Worm (Caenorhabditis elegans) whole organism, young adult: Measurements from ENCODE around the gene ZK994.6.

Source experiments
- B0035.1 ChIP-seq: sonication (generic microtip); optimal IDR thresholded peaks from 2 replicates; lab custom pipeline; 2016; ENCODE audit warnings: missing genetic modification characterization, mild to moderate bottlenecking, missing compliant biosample characterization, missing genotype, missing genetic modification reagents
- C17E4.6 ChIP-seq: fragments of 200-800 bp; sonication (Bioruptor generic); IDR thresholded peaks from 2 replicates; pipeline ENCODE4 v1.3.6; 2022; ENCODE audit warnings: missing genetic modification reagents, missing genetic modification characterization, missing compliant biosample characterization
- F10E7.11 ChIP-seq: sonication (generic microtip); optimal IDR thresholded peaks from 2 replicates; lab custom pipeline; 2017; ENCODE audit warnings: mild to moderate bottlenecking, missing genetic modification characterization, moderate library complexity, missing compliant biosample characterization
- F22D6.2 ChIP-seq: sonication (generic microtip); optimal IDR thresholded peaks from 2 replicates; lab custom pipeline; 2016; ENCODE audit warnings: mild to moderate bottlenecking, missing genetic modification characterization, missing compliant biosample characterization
- F23B12.7 ChIP-seq: sonication (generic microtip); optimal IDR thresholded peaks from 2 replicates; lab custom pipeline; 2017; ENCODE audit warnings: missing genetic modification characterization, mild to moderate bottlenecking, missing compliant biosample characterization, antibody characterized with exemption, moderate library complexity; ENCODE audit not compliant: insufficient read depth
- F49E8.2 ChIP-seq: sonication (generic microtip); optimal IDR thresholded peaks from 3 replicates; lab custom pipeline; 2017; ENCODE audit warnings: missing genetic modification characterization, mild to moderate bottlenecking, missing compliant biosample characterization, antibody characterized with exemption, moderate library complexity; ENCODE audit not compliant: insufficient read depth
- F57A8.1 ChIP-seq: fragments of 200-800 bp; sonication (Bioruptor generic); optimal IDR thresholded peaks from 2 replicates; lab custom pipeline; 2018; ENCODE audit warnings: mild to moderate bottlenecking, missing genetic modification characterization, moderate library complexity, missing compliant biosample characterization
- K11D2.4 ChIP-seq: fragments of 200-800 bp; sonication (Bioruptor generic); IDR thresholded peaks from 2 replicates; pipeline ENCODE4 v1.3.6; 2022; ENCODE audit warnings: missing genetic modification reagents, missing genetic modification characterization, missing compliant biosample characterization
- T07F8.4 ChIP-seq: sonication (generic microtip); optimal IDR thresholded peaks from 2 replicates; lab custom pipeline; 2016; ENCODE audit warnings: mild to moderate bottlenecking, missing genetic modification characterization, moderate library complexity, missing compliant biosample characterization
- T26A5.8 ChIP-seq: sonication (generic microtip); optimal IDR thresholded peaks from 2 replicates; lab custom pipeline; 2016; ENCODE audit warnings: missing genetic modification characterization, missing compliant biosample characterization
- athp-1 ChIP-seq: sonication (generic microtip); optimal IDR thresholded peaks from 2 replicates; lab custom pipeline; 2017; ENCODE audit warnings: mild to moderate bottlenecking, missing genetic modification characterization, missing compliant biosample characterization
- attf-3 ChIP-seq: fragments of 200-800 bp; sonication (Bioruptor generic); conservative IDR thresholded peaks from 2 replicates; pipeline ENCODE4 v1.3.6; 2022; ENCODE audit warnings: missing genetic modification reagents, missing genetic modification characterization, missing compliant biosample characterization
- attf-5 ChIP-seq: fragments of 200-800 bp; sonication (Bioruptor generic); optimal IDR thresholded peaks from 2 replicates; lab custom pipeline; 2018; ENCODE audit warnings: mild to moderate bottlenecking, missing genetic modification characterization, missing compliant biosample characterization
- ccch-3 ChIP-seq: fragments of 200-800 bp; sonication (Bioruptor generic); optimal IDR thresholded peaks from 2 replicates; lab custom pipeline; 2018; ENCODE audit warnings: mild to moderate bottlenecking, missing genetic modification characterization, missing compliant biosample characterization
- ceh-58 ChIP-seq: fragments of 200-800 bp; sonication (Bioruptor generic); IDR thresholded peaks from 2 replicates; pipeline ENCODE4 v1.3.6; 2022; ENCODE audit warnings: missing genetic modification characterization, missing compliant biosample characterization
- chd-7 ChIP-seq: sonication (generic microtip); optimal IDR thresholded peaks from 2 replicates; lab custom pipeline; 2016; ENCODE audit warnings: mild to moderate bottlenecking, missing genetic modification characterization, moderate library complexity, missing compliant biosample characterization
- dpff-1 ChIP-seq: sonication (generic microtip); optimal IDR thresholded peaks from 2 replicates; lab custom pipeline; 2017; ENCODE audit warnings: mild to moderate bottlenecking, missing genetic modification characterization, missing compliant biosample characterization
- efl-1 ChIP-seq: fragments of 150-350 bp; optimal IDR thresholded peaks from 2 replicates; lab custom pipeline; 2014; ENCODE audit warnings: missing biosample characterization, missing genetic modification reagents, missing genetic modification characterization
- egl-18 ChIP-seq: fragments of 200-800 bp; sonication (Bioruptor generic); IDR thresholded peaks from 2 replicates; pipeline ENCODE4 v1.3.6; 2022; ENCODE audit warnings: missing genetic modification reagents, missing genetic modification characterization, missing compliant biosample characterization
- egl-44 ChIP-seq: fragments of 200-800 bp; sonication (Bioruptor generic); IDR thresholded peaks from 2 replicates; pipeline ENCODE4 v1.3.6; 2022; ENCODE audit warnings: missing genetic modification reagents, missing genetic modification characterization, missing compliant biosample characterization
- ekl-4 ChIP-seq: fragments of 200-800 bp; sonication (Bioruptor generic); IDR thresholded peaks from 2 replicates; pipeline ENCODE4 v1.3.6; 2022; ENCODE audit warnings: missing genetic modification reagents, missing genetic modification characterization, missing compliant biosample characterization
- fkh-3 ChIP-seq: sonication (generic microtip); optimal IDR thresholded peaks from 2 replicates; lab custom pipeline; 2016; ENCODE audit warnings: mild to moderate bottlenecking, missing genetic modification characterization, missing compliant biosample characterization
- him-1 ChIP-seq: sonication (generic microtip); optimal IDR thresholded peaks from 2 replicates; lab custom pipeline; 2016; ENCODE audit warnings: missing genotype, missing genetic modification reagents, missing genetic modification characterization, missing compliant biosample characterization
- hmg-1.2 ChIP-seq: fragments of 200-800 bp; sonication (Bioruptor generic); IDR thresholded peaks from 2 replicates; pipeline ENCODE4 v1.3.6; 2022; ENCODE audit warnings: missing genetic modification reagents, missing genetic modification characterization, missing compliant biosample characterization
- hmg-20 ChIP-seq: fragments of 200-800 bp; sonication (Bioruptor generic); IDR thresholded peaks from 2 replicates; pipeline ENCODE4 v1.3.6; 2022; ENCODE audit warnings: missing genetic modification reagents, missing genetic modification characterization, missing compliant biosample characterization
- hrde-1 ChIP-seq: sonication (generic microtip); optimal IDR thresholded peaks from 2 replicates; lab custom pipeline; 2016; ENCODE audit warnings: missing genetic modification characterization, mild to moderate bottlenecking, missing compliant biosample characterization, moderate library complexity, missing genotype, missing genetic modification reagents, borderline replicate concordance
- lin-54 ChIP-seq: fragments of 200-800 bp; sonication (Bioruptor generic); optimal IDR thresholded peaks from 2 replicates; lab custom pipeline; 2018; ENCODE audit warnings: mild to moderate bottlenecking, missing genetic modification characterization, missing compliant biosample characterization
- lsl-1 ChIP-seq: fragments of 200-800 bp; sonication (Bioruptor generic); optimal IDR thresholded peaks from 2 replicates; lab custom pipeline; 2018; ENCODE audit warnings: mild to moderate bottlenecking, missing genetic modification characterization, moderate library complexity, missing compliant biosample characterization
- madf-3 ChIP-seq: fragments of 200-800 bp; sonication (Bioruptor generic); IDR thresholded peaks from 2 replicates; pipeline ENCODE4 v1.3.6; 2022; ENCODE audit warnings: missing genetic modification reagents, missing genetic modification characterization, missing compliant biosample characterization
- madf-6 ChIP-seq: fragments of 200-800 bp; sonication (Bioruptor generic); IDR thresholded peaks from 2 replicates; pipeline ENCODE4 v1.3.6; 2022; ENCODE audit warnings: missing genetic modification reagents, missing genetic modification characterization, missing compliant biosample characterization
- madf-8 ChIP-seq: fragments of 200-800 bp; sonication (Bioruptor generic); conservative IDR thresholded peaks from 2 replicates; pipeline ENCODE4 v1.3.6; 2022; ENCODE audit warnings: missing genetic modification reagents, missing genetic modification characterization, missing compliant biosample characterization
- mes-4 ChIP-seq: sonication (generic microtip); optimal IDR thresholded peaks from 2 replicates; lab custom pipeline; 2016; ENCODE audit warnings: missing genotype, missing genetic modification characterization, missing compliant biosample characterization
- nhr-179 ChIP-seq: sonication (generic microtip); optimal IDR thresholded peaks from 2 replicates; lab custom pipeline; 2016; ENCODE audit warnings: mild to moderate bottlenecking, missing genetic modification characterization, missing compliant biosample characterization
- nhr-80 ChIP-seq: sonication (generic microtip); optimal IDR thresholded peaks from 2 replicates; lab custom pipeline; 2016; ENCODE audit warnings: missing genetic modification characterization, missing compliant biosample characterization
- sea-2 ChIP-seq: fragments of 200-800 bp; sonication (Bioruptor generic); IDR thresholded peaks from 2 replicates; pipeline ENCODE4 v1.3.6; 2022; ENCODE audit warnings: missing genetic modification characterization, missing compliant biosample characterization
- snpc-1.3 ChIP-seq: sonication (generic microtip); optimal IDR thresholded peaks from 2 replicates; lab custom pipeline; 2017; ENCODE audit warnings: missing genetic modification characterization, mild to moderate bottlenecking, missing compliant biosample characterization, antibody characterized with exemption, moderate library complexity, missing genotype, missing genetic modification reagents; ENCODE audit not compliant: insufficient read depth
- snpc-4 ChIP-seq, 5 experiments: fragments of 150-350 bp in 1 of 5; sonication (generic microtip) in 4 of 5; optimal IDR thresholded peaks; 2 replicates each; lab custom pipeline; 2014 to 2018; ENCODE audit warnings: missing genetic modification characterization in 5 of 5, missing biosample characterization in 3 of 5, antibody characterized with exemption in 2 of 5, mild to moderate bottlenecking in 2 of 5, missing compliant biosample characterization in 2 of 5, missing genotype in 2 of 5, moderate library complexity in 2 of 5, missing genetic modification reagents in 1 of 5
- sptf-2 ChIP-seq: fragments of 200-800 bp; sonication (Bioruptor generic); optimal IDR thresholded peaks from 2 replicates; lab custom pipeline; 2018; ENCODE audit warnings: mild to moderate bottlenecking, missing genetic modification characterization, missing compliant biosample characterization
- tlf-1 ChIP-seq: fragments of 200-800 bp; sonication (Bioruptor generic); optimal IDR thresholded peaks from 2 replicates; lab custom pipeline; 2018; ENCODE audit warnings: mild to moderate bottlenecking, missing genetic modification characterization, missing compliant biosample characterization
- xnd-1 ChIP-seq: sonication (generic microtip); optimal IDR thresholded peaks from 2 replicates; lab custom pipeline; 2016; ENCODE audit warnings: missing genotype, missing genetic modification reagents, missing genetic modification characterization, missing compliant biosample characterization
- ztf-28 ChIP-seq: fragments of 200-800 bp; sonication (Bioruptor generic); IDR thresholded peaks from 2 replicates; pipeline ENCODE4 v1.3.6; 2022; ENCODE audit warnings: missing genetic modification reagents, missing genetic modification characterization, missing compliant biosample characterization
- ztf-6 ChIP-seq: fragments of 200-800 bp; sonication (Bioruptor generic); IDR thresholded peaks from 2 replicates; pipeline ENCODE4 v1.3.6; 2022; ENCODE audit warnings: missing genetic modification reagents, missing genetic modification characterization, missing compliant biosample characterization

The ZK994.6 gene

ce11 chrV:8517711-8518110 lies 10.5 kb upstream of the ZK994.6 start:
- no peak for TF ChIP-seq chd-7 (tag; lab: Kevin White, UChicago)
- TF ChIP-seq efl-1 (GFP tag; lab: Kevin White, UChicago) = peak; percentile 49
- peak; percentile 65 for TF ChIP-seq madf-6
- TF ChIP-seq K11D2.4 = no peak
- 0 out of 2 replicates have a peak, but pooled peaks have one; percentile 15 for TF ChIP-seq madf-8 (GFP tag; lab: Robert Waterston, UW)
- peak; percentile 5 for TF ChIP-seq lsl-1 (GFP tag; lab: Kevin White, UChicago)

- TF ChIP-seq hmg-20 = no peak
- TF ChIP-seq, all 124 proteins: peak for 0
Observed at ce11 chrV:8516426-8516825, 9.2 kb upstream of the ZK994.6 start.

ce11 chrV:8513361-8513760 lies 6.1 kb upstream of the ZK994.6 start, which contains the start of gene F45F2.9:
Gene F45F2.9 (minus strand): TSS chrV:8513461.
- TF ChIP-seq hrde-1 (tag; lab: Kevin White, UChicago) (peak; percentile 15), F22D6.2 (tag; lab: Kevin White, UChicago) (no peak)

ce11 chrV:8500348-8500747 lies 6.9 kb downstream of the ZK994.6 start:
- TF ChIP-seq egl-18 (GFP tag; lab: Robert Waterston, UW) = peak; percentile 97
- peak; percentile 98 for TF ChIP-seq snpc-1.3 (tag; lab: Kevin White, UChicago)
- TF ChIP-seq sptf-2 (GFP tag; lab: Kevin White, UChicago) = peak; percentile 100
- peak; percentile 96 for TF ChIP-seq T07F8.4 (tag; lab: Kevin White, UChicago)
- peak; percentile 97 for TF ChIP-seq lin-54
- TF ChIP-seq tlf-1 (GFP tag; lab: Kevin White, UChicago) = peak; percentile 96
- TF ChIP-seq xnd-1 = peak; percentile 79
- peak; percentile 72 for TF ChIP-seq F49E8.2 (tag; lab: Kevin White, UChicago)
- peak; percentile 96 for TF ChIP-seq mes-4 (tag; lab: Kevin White, UChicago)
- peak; percentile 100 for TF ChIP-seq him-1 (tag; lab: Kevin White, UChicago)
- TF ChIP-seq F57A8.1 (GFP tag; lab: Kevin White, UChicago) = peak; percentile 100
- peak; percentile 100 for TF ChIP-seq ceh-58
- TF ChIP-seq nhr-80 (tag; lab: Kevin White, UChicago) = peak; percentile 68
- TF ChIP-seq F10E7.11 (tag; lab: Kevin White, UChicago) = peak; percentile 100
- peak; percentile 98 for TF ChIP-seq ztf-28 (GFP tag; lab: Robert Waterston, UW)
- TF ChIP-seq ekl-4 (GFP tag; lab: Robert Waterston, UW) = peak; percentile 99
- peak; percentile 94 for TF ChIP-seq madf-6
- peak; percentile 99 for TF ChIP-seq snpc-4 (GFP tag; optimal IDR thresholded peaks at IDR 0.05; lab: Kevin White, UChicago)
- peak; percentile 99 to 100 (median 100) for TF ChIP-seq snpc-4 (tag; optimal IDR thresholded peaks at IDR 0.05; lab: Kevin White, UChicago)
- TF ChIP-seq nhr-179 = peak; percentile 90
- TF ChIP-seq T26A5.8 = peak; percentile 100
- TF ChIP-seq athp-1 = peak; percentile 100
- peak; percentile 100 for TF ChIP-seq egl-44 (GFP tag; lab: Robert Waterston, UW)
- peak; percentile 92 for TF ChIP-seq ztf-6
- TF ChIP-seq hrde-1 (tag; lab: Kevin White, UChicago) = peak; percentile 98
- TF ChIP-seq hmg-1.2 = peak; percentile 99
- TF ChIP-seq B0035.1 (tag; lab: Kevin White, UChicago) = peak; percentile 96
- TF ChIP-seq hmg-20 = peak; percentile 98
- TF ChIP-seq attf-3 = peak; percentile 80
- peak; percentile 100 for TF ChIP-seq fkh-3 (tag; lab: Kevin White, UChicago)
- peak; percentile 96 for TF ChIP-seq dpff-1 (tag; lab: Kevin White, UChicago)
- peak; percentile 98 for TF ChIP-seq attf-5
- TF ChIP-seq ccch-3 (GFP tag; lab: Kevin White, UChicago) = peak; percentile 98
- peak; percentile 96 for TF ChIP-seq madf-3 (GFP tag; lab: Robert Waterston, UW)
- peak; percentile 99 for TF ChIP-seq sea-2 (GFP tag; lab: Robert Waterston, UW)
- TF ChIP-seq F23B12.7 (tag; lab: Kevin White, UChicago) = peak; percentile 93
- peak; percentile 99 for TF ChIP-seq C17E4.6 (GFP tag; lab: Robert Waterston, UW)
